Fruit fly (Drosophila melanogaster) whole organism, embryonic: Measurements from ENCODE around the gene CG10948.
A peak's percentile ranks its signal among the peaks of the same experiment; 100 is the strongest.

Experiments used
- BEAF-32 ChIP-seq: fragments of 200-800 bp; sonication (Bioruptor generic); optimal IDR thresholded peaks from 3 replicates; lab custom pipeline; 2017; ENCODE audit warnings: missing biosample characterization, missing genetic modification characterization, mild to moderate bottlenecking, moderate library complexity, missing genetic modification reagents
- CG10565 ChIP-seq: fragments of 200-800 bp; sonication (Bioruptor generic); optimal IDR thresholded peaks from 3 replicates; lab custom pipeline; 2016; ENCODE audit warnings: missing biosample characterization, mild to moderate bottlenecking, missing genetic modification characterization
- CG12104 ChIP-seq: fragments of 200-800 bp; sonication (Bioruptor generic); optimal IDR thresholded peaks from 3 replicates; lab custom pipeline; 2016; ENCODE audit warnings: missing biosample characterization, missing genetic modification characterization
- CG12155 ChIP-seq: fragments of 200-800 bp; sonication (Bioruptor generic); optimal IDR thresholded peaks from 3 replicates; lab custom pipeline; 2016; ENCODE audit warnings: missing biosample characterization, missing genetic modification characterization
- CG13624 ChIP-seq: fragments of 200-800 bp; sonication (Bioruptor generic); optimal IDR thresholded peaks from 2 replicates; lab custom pipeline; 2016; ENCODE audit warnings: missing biosample characterization, missing genetic modification characterization
- CG14014 ChIP-seq: fragments of 200-800 bp; sonication (Bioruptor generic); IDR thresholded peaks from 2 replicates; pipeline ENCODE4 v1.3.6; 2022; ENCODE audit warnings: missing biosample characterization, missing genetic modification characterization
- CG14441 ChIP-seq: fragments of 200-800 bp; sonication (Bioruptor generic); IDR thresholded peaks from 2 replicates; pipeline ENCODE4 v1.3.6; 2022; ENCODE audit warnings: missing biosample characterization, missing genetic modification characterization
- CG15011 ChIP-seq: fragments of 200-800 bp; sonication (Bioruptor generic); optimal IDR thresholded peaks from 3 replicates; lab custom pipeline; 2018; ENCODE audit warnings: missing biosample characterization, mild to moderate bottlenecking, missing genetic modification characterization
- CG15479 ChIP-seq: fragments of 200-800 bp; sonication (Bioruptor generic); optimal IDR thresholded peaks from 3 replicates; lab custom pipeline; 2019; ENCODE audit warnings: missing biosample characterization, mild to moderate bottlenecking, missing genetic modification characterization, moderate library complexity
- CG16815 ChIP-seq: fragments of 200-800 bp; sonication (Bioruptor generic); optimal IDR thresholded peaks from 3 replicates; lab custom pipeline; 2017; ENCODE audit warnings: missing biosample characterization, mild to moderate bottlenecking, missing genetic modification characterization
- CG16863 ChIP-seq: fragments of 200-800 bp; sonication (Bioruptor generic); optimal IDR thresholded peaks from 3 replicates; lab custom pipeline; 2016; ENCODE audit warnings: missing biosample characterization, missing genetic modification characterization
- CG17385 ChIP-seq: fragments of 200-800 bp; sonication (Bioruptor generic); optimal IDR thresholded peaks from 3 replicates; lab custom pipeline; 2018; ENCODE audit warnings: missing biosample characterization, mild to moderate bottlenecking, missing genetic modification characterization
- CG17802 ChIP-seq: fragments of 200-800 bp; sonication (Bioruptor generic); optimal IDR thresholded peaks from 2 replicates; lab custom pipeline; 2018; ENCODE audit warnings: missing biosample characterization, mild to moderate bottlenecking, missing genetic modification characterization, moderate library complexity
- CG2120 ChIP-seq: fragments of 200-800 bp; sonication (Bioruptor generic); optimal IDR thresholded peaks from 3 replicates; lab custom pipeline; 2016; ENCODE audit warnings: missing biosample characterization, missing genetic modification characterization
- CG30403 ChIP-seq: fragments of 200-800 bp; sonication (Bioruptor generic); optimal IDR thresholded peaks from 3 replicates; lab custom pipeline; 2016; ENCODE audit warnings: missing biosample characterization, missing genetic modification characterization
- CG31441 ChIP-seq: fragments of 200-800 bp; sonication (Bioruptor generic); IDR thresholded peaks from 2 replicates; pipeline ENCODE4 v1.3.6; 2022; ENCODE audit warnings: missing biosample characterization, missing genetic modification characterization
- CG33557 ChIP-seq: fragments of 200-800 bp; sonication (Bioruptor generic); optimal IDR thresholded peaks from 2 replicates; lab custom pipeline; 2019; ENCODE audit warnings: missing biosample characterization, mild to moderate bottlenecking, missing genetic modification characterization, moderate library complexity
- CG4707 ChIP-seq: fragments of 200-800 bp; sonication (Bioruptor generic); optimal IDR thresholded peaks from 2 replicates; lab custom pipeline; 2018; ENCODE audit warnings: missing biosample characterization, mild to moderate bottlenecking, missing genetic modification characterization, moderate library complexity
- CG6654 ChIP-seq: fragments of 200-800 bp; sonication (Bioruptor generic); optimal IDR thresholded peaks from 2 replicates; lab custom pipeline; 2017; ENCODE audit warnings: missing biosample characterization, mild to moderate bottlenecking, missing genetic modification characterization
- CG6813 ChIP-seq: fragments of 200-800 bp; sonication (Bioruptor generic); optimal IDR thresholded peaks from 2 replicates; lab custom pipeline; 2017; ENCODE audit warnings: missing biosample characterization, missing genetic modification characterization, mild to moderate bottlenecking, moderate library complexity, missing genetic modification reagents
- CG7786 ChIP-seq: fragments of 200-800 bp; sonication (Bioruptor generic); optimal IDR thresholded peaks from 2 replicates; lab custom pipeline; 2016; ENCODE audit warnings: missing biosample characterization, missing genetic modification characterization
- CG8388 ChIP-seq: fragments of 200-800 bp; sonication (Bioruptor generic); optimal IDR thresholded peaks from 2 replicates; lab custom pipeline; 2019; ENCODE audit warnings: missing biosample characterization, mild to moderate bottlenecking, missing genetic modification characterization, moderate library complexity
- CG9437 ChIP-seq: fragments of 200-800 bp; sonication (Bioruptor generic); optimal IDR thresholded peaks from 2 replicates; lab custom pipeline; 2018; ENCODE audit warnings: missing biosample characterization, mild to moderate bottlenecking, missing genetic modification characterization
- CG9797 ChIP-seq: fragments of 200-800 bp; sonication (Bioruptor generic); optimal IDR thresholded peaks from 3 replicates; lab custom pipeline; 2018; ENCODE audit warnings: missing biosample characterization, mild to moderate bottlenecking, missing genetic modification characterization
- CoRest ChIP-seq: fragments of 200-800 bp; sonication (Bioruptor generic); optimal IDR thresholded peaks from 3 replicates; lab custom pipeline; 2018; ENCODE audit warnings: missing biosample characterization, mild to moderate bottlenecking, missing genetic modification characterization, moderate library complexity
- D ChIP-seq, 2 experiments: fragments of 200-800 bp in 1 of 2; fragments of >200 bp in 1 of 2; sonication (Bioruptor generic) in 1 of 2; optimal IDR thresholded peaks; 2 replicates in 1 of 2; 3 replicates in 1 of 2; lab custom pipeline; 2017; ENCODE audit warnings: mild to moderate bottlenecking in 1 of 2, missing biosample characterization in 1 of 2, missing genetic modification characterization in 1 of 2, missing genetic modification reagents in 1 of 2
- Deaf1 ChIP-seq: fragments of 200-800 bp; optimal IDR thresholded peaks from 3 replicates; lab custom pipeline; 2019; ENCODE audit warnings: missing biosample characterization, mild to moderate bottlenecking, missing genetic modification characterization, moderate library complexity
- ERR ChIP-seq: fragments of 200-800 bp; sonication (Bioruptor generic); optimal IDR thresholded peaks from 2 replicates; lab custom pipeline; 2016; ENCODE audit warnings: missing biosample characterization, missing genetic modification characterization
- Gsc ChIP-seq: fragments of 200-800 bp; sonication (Bioruptor generic); IDR thresholded peaks from 2 replicates; pipeline ENCODE4 v1.3.6; 2022; ENCODE audit warnings: missing biosample characterization, missing genetic modification characterization
- HmgD ChIP-seq: fragments of 200-800 bp; sonication (Bioruptor generic); optimal IDR thresholded peaks from 3 replicates; lab custom pipeline; 2016; ENCODE audit warnings: missing biosample characterization, missing genetic modification characterization
- Rfx ChIP-seq: fragments of 200-800 bp; sonication (Bioruptor generic); IDR thresholded peaks from 2 replicates; pipeline ENCODE4 v1.3.6; 2022; ENCODE audit warnings: missing biosample characterization, missing genetic modification characterization
- Six4 ChIP-seq: fragments of 200-800 bp; sonication (Bioruptor generic); optimal IDR thresholded peaks from 2 replicates; lab custom pipeline; 2016; ENCODE audit warnings: missing biosample characterization, missing genetic modification characterization
- Sry-δ ChIP-seq: fragments of 200-800 bp; sonication (Bioruptor generic); optimal IDR thresholded peaks from 2 replicates; lab custom pipeline; 2016; ENCODE audit warnings: missing biosample characterization, missing genetic modification characterization
- abd-A ChIP-seq: fragments of 200-800 bp; sonication (Bioruptor generic); optimal IDR thresholded peaks from 3 replicates; lab custom pipeline; 2019; ENCODE audit warnings: missing biosample characterization, mild to moderate bottlenecking, missing genetic modification characterization, moderate library complexity
- cato ChIP-seq: fragments of 200-800 bp; sonication (Bioruptor generic); optimal IDR thresholded peaks from 2 replicates; lab custom pipeline; 2016; ENCODE audit warnings: missing biosample characterization, missing genetic modification characterization, borderline replicate concordance
- dm ChIP-seq: fragments of 200-800 bp; sonication (Bioruptor generic); optimal IDR thresholded peaks from 3 replicates; lab custom pipeline; 2016; ENCODE audit warnings: missing biosample characterization, missing genetic modification characterization
- esg ChIP-seq: fragments of 200-800 bp; sonication (Bioruptor generic); conservative IDR thresholded peaks from 2 replicates; pipeline ENCODE4 v1.3.6; 2022; ENCODE audit warnings: missing biosample characterization, missing genetic modification characterization
- fd64A ChIP-seq: fragments of 200-800 bp; sonication (Bioruptor generic); optimal IDR thresholded peaks from 3 replicates; lab custom pipeline; 2018; ENCODE audit warnings: missing biosample characterization, mild to moderate bottlenecking, missing genetic modification characterization
- gcm ChIP-seq: fragments of 200-800 bp; sonication (Bioruptor generic); optimal IDR thresholded peaks from 2 replicates; lab custom pipeline; 2019; ENCODE audit warnings: missing biosample characterization, mild to moderate bottlenecking, missing genetic modification characterization, moderate library complexity
- grau ChIP-seq: fragments of 200-800 bp; optimal IDR thresholded peaks from 3 replicates; lab custom pipeline; 2019; ENCODE audit warnings: missing biosample characterization, mild to moderate bottlenecking, missing genetic modification characterization, moderate library complexity
- grn ChIP-seq: fragments of 200-800 bp; sonication (Bioruptor generic); optimal IDR thresholded peaks from 3 replicates; lab custom pipeline; 2017; ENCODE audit warnings: missing biosample characterization, missing genetic modification characterization
- insv ChIP-seq, 2 experiments: fragments of 200-800 bp; sonication (Bioruptor generic); optimal IDR thresholded peaks; 3 replicates each; lab custom pipeline; 2016 to 2018; ENCODE audit warnings: missing biosample characterization in 2 of 2, missing genetic modification characterization in 2 of 2
- pita ChIP-seq: fragments of 200-800 bp; sonication (Bioruptor generic); optimal IDR thresholded peaks from 2 replicates; lab custom pipeline; 2017; ENCODE audit warnings: missing biosample characterization, mild to moderate bottlenecking, missing genetic modification characterization
- salm ChIP-seq: fragments of 200-800 bp; sonication (Bioruptor generic); optimal IDR thresholded peaks from 2 replicates; lab custom pipeline; 2018; ENCODE audit warnings: missing biosample characterization, mild to moderate bottlenecking, missing genetic modification characterization
- sisA ChIP-seq: fragments of 200-800 bp; sonication (Bioruptor generic); IDR thresholded peaks from 2 replicates; pipeline ENCODE4 v1.3.6; 2022; ENCODE audit warnings: missing biosample characterization, missing genetic modification characterization
- ssp ChIP-seq: fragments of 200-800 bp; sonication (Bioruptor generic); IDR thresholded peaks from 2 replicates; pipeline ENCODE4 v1.3.6; 2022; ENCODE audit warnings: missing biosample characterization, missing genetic modification characterization
- sug ChIP-seq: fragments of 200-800 bp; optimal IDR thresholded peaks from 2 replicates; lab custom pipeline; 2019; ENCODE audit warnings: missing biosample characterization, mild to moderate bottlenecking, missing genetic modification characterization, moderate library complexity
- trem ChIP-seq: fragments of 200-800 bp; optimal IDR thresholded peaks from 3 replicates; lab custom pipeline; 2019; ENCODE audit warnings: missing biosample characterization, mild to moderate bottlenecking, missing genetic modification characterization, moderate library complexity
- vfl ChIP-seq: fragments of 200-800 bp; sonication (Bioruptor generic); optimal IDR thresholded peaks from 2 replicates; lab custom pipeline; 2016; ENCODE audit warnings: missing biosample characterization, missing genetic modification characterization
- vvl ChIP-seq: fragments of 200-800 bp; sonication (Bioruptor generic); IDR thresholded peaks from 2 replicates; pipeline ENCODE4 v1.3.6; 2022; ENCODE audit warnings: missing biosample characterization, missing genetic modification characterization
- wor ChIP-seq: fragments of 200-800 bp; sonication (Bioruptor generic); IDR thresholded peaks from 2 replicates; pipeline ENCODE4 v1.3.6; 2022; ENCODE audit warnings: missing biosample characterization, missing genetic modification characterization

CG10948 gene

dm6 chr3L:12804730-12805170 is 45.2 kb downstream of the CG10948 start, which contains the start of gene Atg1 (continued):
- TF ChIP-seq D (optimal IDR thresholded peaks at IDR 0.05; lab: Kevin White, UChicago) (no peak), D (GFP tag; optimal IDR thresholded peaks at IDR 0.05; lab: Kevin White, UChicago) (no peak), CG14441 (GFP tag; lab: Robert Waterston, UW) (no peak), dm (GFP tag; lab: Kevin White, UChicago) (no peak), Sry-δ (GFP tag; lab: Kevin White, UChicago) (no peak), CG16815 (GFP tag; lab: Kevin White, UChicago) (no peak), wor (no peak), CG9437 (GFP tag; lab: Kevin White, UChicago) (no peak), gcm (GFP tag; lab: Kevin White, UChicago) (no peak), CG4707 (GFP tag; lab: Kevin White, UChicago) (no peak), sug (tag; lab: Kevin White, UChicago) (no peak), cato (GFP tag; lab: Kevin White, UChicago) (no peak), grau (no peak), grn (GFP tag; lab: Kevin White, UChicago) (peak; percentile 13), CG8388 (GFP tag; lab: Kevin White, UChicago) (no peak), HmgD (GFP tag; lab: Kevin White, UChicago) (no peak), CG6813 (GFP tag; lab: Kevin White, UChicago) (no peak), fd64A (no peak), CG10565 (GFP tag; lab: Kevin White, UChicago) (no peak), CG30403 (GFP tag; lab: Kevin White, UChicago) (no peak), Gsc (GFP tag; lab: Robert Waterston, UW) (no peak), CG12155 (no peak), abd-A (tag; lab: Kevin White, UChicago) (no peak), vfl (GFP tag; lab: Kevin White, UChicago) (no peak), ssp (GFP tag; lab: Robert Waterston, UW) (no peak), insv (GFP tag; optimal IDR thresholded peaks at IDR 0.05; lab: Kevin White, UChicago) (peak in 1 of 2 experiments; percentile 19), pita (no peak), CG15011 (GFP tag; lab: Kevin White, UChicago) (no peak), CG9797 (peak; percentile 69), CG17385 (GFP tag; lab: Kevin White, UChicago) (no peak), CG12104 (GFP tag; lab: Kevin White, UChicago) (no peak), CG17802 (no peak), Six4 (GFP tag; lab: Kevin White, UChicago) (no peak), ERR (GFP tag; lab: Kevin White, UChicago) (no peak), vvl (no peak), CG7786 (GFP tag; lab: Kevin White, UChicago) (no peak), CG15479 (GFP tag; lab: Kevin White, UChicago) (no peak), trem (tag; lab: Kevin White, UChicago) (peak; percentile 3), esg (GFP tag; lab: Robert Waterston, UW) (no peak), CG6654 (GFP tag; lab: Kevin White, UChicago) (no peak), CG16863 (GFP tag; lab: Kevin White, UChicago) (no peak), salm (peak; percentile 12), BEAF-32 (GFP tag; lab: Kevin White, UChicago) (peak; percentile 37), CG33557 (GFP tag; lab: Kevin White, UChicago) (no peak), CG13624 (GFP tag; lab: Kevin White, UChicago) (no peak), Deaf1 (tag; lab: Kevin White, UChicago) (peak; percentile 8), CG2120 (GFP tag; lab: Kevin White, UChicago) (no peak), CG31441 (GFP tag; lab: Robert Waterston, UW) (no peak; the same call in 1 of the 2 replicates), Rfx (GFP tag; lab: Robert Waterston, UW) (peak; percentile 48; the same call in 1 of the 2 replicates), CoRest (tag; lab: Kevin White, UChicago) (no peak), sisA (no peak), CG14014 (no peak)
